Fruit fly (Drosophila melanogaster) whole organism, adult: ENCODE results near the gene Trissin.

Source experiments
- CG11617 ChIP-seq: fragments of 200-800 bp; sonication (Bioruptor generic); optimal IDR thresholded peaks from 2 replicates; lab custom pipeline; 2017; ENCODE audit warnings: mild to moderate bottlenecking, missing biosample characterization, missing genetic modification reagents, missing genetic modification characterization
- CG12768 ChIP-seq: fragments of 200-800 bp; sonication (Bioruptor generic); optimal IDR thresholded peaks from 2 replicates; lab custom pipeline; 2017; ENCODE audit warnings: missing biosample characterization, missing genetic modification characterization, mild to moderate bottlenecking, moderate library complexity, missing genetic modification reagents
- CG14711 ChIP-seq: fragments of 200-800 bp; sonication (Bioruptor generic); optimal IDR thresholded peaks from 2 replicates; lab custom pipeline; 2018; ENCODE audit warnings: missing biosample characterization, mild to moderate bottlenecking, missing genetic modification characterization, moderate library complexity
- CG1620 ChIP-seq: fragments of 200-800 bp; sonication (Bioruptor generic); optimal IDR thresholded peaks from 2 replicates; lab custom pipeline; 2016; ENCODE audit warnings: missing biosample characterization, missing genetic modification characterization
- CG5204 ChIP-seq: fragments of 200-800 bp; sonication (Bioruptor generic); optimal IDR thresholded peaks from 2 replicates; lab custom pipeline; 2016; ENCODE audit warnings: missing biosample characterization, missing genetic modification characterization
- CG7045 ChIP-seq: fragments of 200-800 bp; sonication (Bioruptor generic); optimal IDR thresholded peaks from 2 replicates; lab custom pipeline; 2017; ENCODE audit warnings: missing biosample characterization, mild to moderate bottlenecking, missing genetic modification characterization
- CG7101 ChIP-seq: fragments of 200-800 bp; sonication (Bioruptor generic); optimal IDR thresholded peaks from 2 replicates; lab custom pipeline; 2018; ENCODE audit warnings: missing biosample characterization, mild to moderate bottlenecking, missing genetic modification characterization, moderate library complexity
- Clk ChIP-seq: fragments of 200-800 bp; sonication (Bioruptor generic); optimal IDR thresholded peaks from 2 replicates; lab custom pipeline; 2017; ENCODE audit warnings: missing biosample characterization, missing genetic modification characterization
- Crg-1 ChIP-seq: fragments of 200-800 bp; sonication (Bioruptor generic); optimal IDR thresholded peaks from 2 replicates; lab custom pipeline; 2016; ENCODE audit warnings: missing biosample characterization, missing genetic modification characterization
- Hr96 ChIP-seq: fragments of 200-800 bp; sonication (Bioruptor generic); optimal IDR thresholded peaks from 2 replicates; lab custom pipeline; 2016; ENCODE audit warnings: missing biosample characterization, missing genetic modification characterization
- Mnt ChIP-seq: fragments of 200-800 bp; sonication (Bioruptor generic); optimal IDR thresholded peaks from 2 replicates; lab custom pipeline; 2016; ENCODE audit warnings: missing biosample characterization, mild to moderate bottlenecking, missing genetic modification characterization
- bab1 ChIP-seq: fragments of 200-800 bp; sonication (Bioruptor generic); optimal IDR thresholded peaks from 3 replicates; lab custom pipeline; 2019; ENCODE audit warnings: missing biosample characterization, mild to moderate bottlenecking, missing genetic modification characterization, moderate library complexity
- cic ChIP-seq: fragments of 200-800 bp; sonication (Bioruptor generic); optimal IDR thresholded peaks from 2 replicates; lab custom pipeline; 2017; ENCODE audit warnings: missing biosample characterization, mild to moderate bottlenecking, missing genetic modification characterization, moderate library complexity
- cnc ChIP-seq, 2 experiments: fragments of >200 bp; optimal IDR thresholded peaks; 2 replicates each; lab custom pipeline; 2017
- kay ChIP-seq: fragments of 200-800 bp; sonication (Bioruptor generic); peaks from one replicate; lab custom pipeline; 2016; ENCODE audit warnings: missing biosample characterization, missing genetic modification characterization, borderline replicate concordance
- ovo ChIP-seq: fragments of 200-800 bp; sonication (Bioruptor generic); optimal IDR thresholded peaks from 2 replicates; lab custom pipeline; 2016; ENCODE audit warnings: missing biosample characterization, missing genetic modification characterization
- pad ChIP-seq: fragments of 200-800 bp; sonication (Bioruptor generic); optimal IDR thresholded peaks from 3 replicates; lab custom pipeline; 2017; ENCODE audit warnings: missing biosample characterization, missing genetic modification characterization, mild to moderate bottlenecking, moderate library complexity, missing genetic modification reagents
- tj ChIP-seq: fragments of 200-800 bp; sonication (Bioruptor generic); optimal IDR thresholded peaks from 3 replicates; lab custom pipeline; 2017; ENCODE audit warnings: missing biosample characterization, mild to moderate bottlenecking, missing genetic modification characterization, moderate library complexity
- toe ChIP-seq: fragments of 200-800 bp; sonication (Bioruptor generic); optimal IDR thresholded peaks from 2 replicates; lab custom pipeline; 2016; ENCODE audit warnings: missing biosample characterization, missing genetic modification characterization

Gene Trissin

dm6 chr3R:15508631-15509030, 23.4 kb upstream of the Trissin start, which contains the start of gene CG44014:
Gene CG44014 (minus strand): TSS chr3R:15508886.
- peak; percentile 49 for TF ChIP-seq cic
- no peak for TF ChIP-seq CG7045 (GFP tag; lab: Kevin White, UChicago)
- TF ChIP-seq pad (GFP tag; lab: Kevin White, UChicago): no peak
- TF ChIP-seq bab1 (GFP tag; lab: Kevin White, UChicago): no peak
- TF ChIP-seq tj: no peak
- no peak for TF ChIP-seq CG14711 (tag; lab: Kevin White, UChicago)
- peak; percentile 4 for TF ChIP-seq CG12768 (GFP tag; lab: Kevin White, UChicago)
- peak; percentile 33 for TF ChIP-seq kay (GFP tag; lab: Kevin White, UChicago)
- TF ChIP-seq cnc (optimal IDR thresholded peaks at IDR 0.05; lab: Kevin White, UChicago): no peak

- no peak for TF ChIP-seq cic
- TF ChIP-seq kay (GFP tag; lab: Kevin White, UChicago): peak; percentile 53
Observed at dm6 chr3R:15507760-15508159, 22.6 kb upstream of the Trissin start.

dm6 chr3R:15494302-15494701, 9.1 kb upstream of the Trissin start, which contains the start of gene maca:
Gene maca (plus strand): TSS chr3R:15494602.
- TF ChIP-seq cic: no peak
- no peak for TF ChIP-seq CG7045 (GFP tag; lab: Kevin White, UChicago)
- TF ChIP-seq bab1 (GFP tag; lab: Kevin White, UChicago): no peak
- no peak for TF ChIP-seq Crg-1
- TF ChIP-seq CG11617: no peak
- no peak for TF ChIP-seq toe (GFP tag; lab: Kevin White, UChicago)

- no peak for TF ChIP-seq CG1620 (GFP tag; lab: Kevin White, UChicago)
- peak; percentile 3 for TF ChIP-seq kay (GFP tag; lab: Kevin White, UChicago)
- TF ChIP-seq ovo: no peak
Observed at dm6 chr3R:15493211-15493610, 8.0 kb upstream of the Trissin start.

- TF ChIP-seq bab1 (GFP tag; lab: Kevin White, UChicago) (peak; percentile 19), CG11617 (no peak)
Observed at dm6 chr3R:15485866-15486265, 670 bp upstream of the Trissin start, which contains the start of gene obe. Gene obe (plus strand): TSS chr3R:15486050.

- no peak for TF ChIP-seq Mnt (GFP tag; lab: Kevin White, UChicago)
- TF ChIP-seq pad (GFP tag; lab: Kevin White, UChicago): no peak
- no peak for TF ChIP-seq Hr96 (GFP tag; lab: Kevin White, UChicago)
- no peak for TF ChIP-seq CG12768 (GFP tag; lab: Kevin White, UChicago)
- TF ChIP-seq tj: no peak
- TF ChIP-seq Clk (GFP tag; lab: Kevin White, UChicago): no peak
- TF ChIP-seq CG5204 (GFP tag; lab: Kevin White, UChicago): no peak
- no peak for TF ChIP-seq CG14711 (tag; lab: Kevin White, UChicago)
- TF ChIP-seq CG1620 (GFP tag; lab: Kevin White, UChicago): no peak
- TF ChIP-seq cic: no peak
- TF ChIP-seq ovo: no peak
- no peak for TF ChIP-seq CG7045 (GFP tag; lab: Kevin White, UChicago)
- no peak for TF ChIP-seq bab1 (GFP tag; lab: Kevin White, UChicago)
- no peak for TF ChIP-seq CG7101 (tag; lab: Kevin White, UChicago)
- no peak for TF ChIP-seq toe (GFP tag; lab: Kevin White, UChicago)
Observed at dm6 chr3R:15482858-15483257, 2.3 kb downstream of the Trissin start, which contains the start of gene Rh6. Gene Rh6 (plus strand): TSS chr3R:15483158.

- no peak for TF ChIP-seq toe (GFP tag; lab: Kevin White, UChicago)
- TF ChIP-seq CG5204 (GFP tag; lab: Kevin White, UChicago): no peak
- TF ChIP-seq Clk (GFP tag; lab: Kevin White, UChicago): no peak
- TF ChIP-seq CG11617: no peak
- no peak for TF ChIP-seq Hr96 (GFP tag; lab: Kevin White, UChicago)
- TF ChIP-seq CG12768 (GFP tag; lab: Kevin White, UChicago): no peak
- TF ChIP-seq kay (GFP tag; lab: Kevin White, UChicago): no peak
- TF ChIP-seq cnc (optimal IDR thresholded peaks at IDR 0.05; lab: Kevin White, UChicago): no peak
- no peak for TF ChIP-seq CG7101 (tag; lab: Kevin White, UChicago)
- TF ChIP-seq Crg-1: no peak
- no peak for TF ChIP-seq CG14711 (tag; lab: Kevin White, UChicago)
Observed at dm6 chr3R:15481606-15482005, 3.6 kb downstream of the Trissin start, which contains the start of gene B9d1. Gene B9d1 (plus strand): TSS chr3R:15481906.

- TF ChIP-seq tj: peak; percentile 98
- TF ChIP-seq CG11617: no peak
Observed at dm6 chr3R:15480068-15480467, 5.1 kb downstream of the Trissin start.
